Worm (Caenorhabditis elegans) whole organism, L1 larva: ENCODE results near the gene T14B4.8.

Source experiments
- elt-3 ChIP-seq, 6 experiments: fragments of 150-350 bp in 1 of 6; sonication (generic microtip); optimal IDR thresholded peaks; 2 replicates each; lab custom pipeline; 2017 to 2018; ENCODE audit warnings: missing biosample characterization in 6 of 6, missing genetic modification characterization in 6 of 6, inconsistent platforms in 1 of 6
- nhr-11 ChIP-seq: fragments of 150-350 bp; optimal IDR thresholded peaks from 2 replicates; lab custom pipeline; 2014; ENCODE audit warnings: missing biosample characterization, missing genetic modification characterization
- nhr-76 ChIP-seq: sonication (generic microtip); optimal IDR thresholded peaks from 2 replicates; lab custom pipeline; 2017; ENCODE audit warnings: missing biosample characterization, missing genetic modification characterization
- unc-62 ChIP-seq: fragments of 150-350 bp; optimal IDR thresholded peaks from 2 replicates; lab custom pipeline; 2014; ENCODE audit warnings: missing biosample characterization, missing genetic modification reagents, missing genetic modification characterization

ce11 chrII:6701497-6701896, 27.7 kb downstream of the T14B4.8 start, which contains the start of gene C18H9.6:
- TF ChIP-seq nhr-11 (tag; lab: Kevin White, UChicago) (no peak), unc-62 (GFP tag; lab: Kevin White, UChicago) (no peak), nhr-76 (tag; lab: Kevin White, UChicago) (no peak), elt-3 (tag; optimal IDR thresholded peaks at IDR 0.05; lab: Kevin White, UChicago) (no peak)
